Fruit fly (Drosophila melanogaster) S2 (cell line): ENCODE measurements around the gene CG13376.

Experiments used
- CG8478 ChIP-seq: fragments of >200 bp; optimal IDR thresholded peaks from 2 replicates; lab custom pipeline; 2018
- CTCF ChIP-seq, 2 experiments: fragments of >200 bp; optimal IDR thresholded peaks; 2 replicates each; lab custom pipeline; 2018

- TF ChIP-seq CTCF (optimal IDR thresholded peaks at IDR 0.05; lab: Kevin White, UChicago) (peak in 1 of 2 experiments; percentile 16), CG8478 (lab: Kevin White, UChicago) (no peak)
These were observed 12.4 kb upstream of the CG13376 start, which contains the start of the genes CG3777 and ewg for dm6 chrX:279097-279727.
